Worm (Caenorhabditis elegans) whole organism, L2 larva: ENCODE data around the gene Y44A6C.2.

Experiments used
- C34F6.9 ChIP-seq: fragments of 150-350 bp; optimal IDR thresholded peaks from 2 replicates; lab custom pipeline; 2014; ENCODE audit warnings: missing biosample characterization, missing genetic modification characterization
- F13H6.1 ChIP-seq: sonication (generic microtip); optimal IDR thresholded peaks from 2 replicates; lab custom pipeline; 2016; ENCODE audit warnings: missing genetic modification characterization, missing compliant biosample characterization
- Y55F3AM.14 ChIP-seq: fragments of 200-800 bp; sonication (Bioruptor generic); optimal IDR thresholded peaks from 2 replicates; lab custom pipeline; 2018; ENCODE audit warnings: mild to moderate bottlenecking, missing genetic modification characterization, missing compliant biosample characterization
- ZK546.5 ChIP-seq: sonication (generic microtip); optimal IDR thresholded peaks from 2 replicates; lab custom pipeline; 2017; ENCODE audit warnings: missing biosample characterization, missing genetic modification characterization
- alr-1 ChIP-seq: fragments of 150-350 bp; optimal IDR thresholded peaks from 2 replicates; lab custom pipeline; 2014; ENCODE audit warnings: missing biosample characterization, missing genetic modification characterization
- aly-2 ChIP-seq: fragments of 150-350 bp; optimal IDR thresholded peaks from 2 replicates; lab custom pipeline; 2014; ENCODE audit warnings: missing biosample characterization, missing genetic modification characterization
- ama-1 ChIP-seq: fragments of 150-350 bp; optimal IDR thresholded peaks from 2 replicates; lab custom pipeline; 2018; ENCODE audit warnings: inconsistent platforms
- blmp-1 ChIP-seq: sonication (generic microtip); optimal IDR thresholded peaks from 2 replicates; lab custom pipeline; 2017; ENCODE audit warnings: missing genetic modification characterization, mild to moderate bottlenecking, missing compliant biosample characterization, antibody characterized with exemption, moderate library complexity; ENCODE audit not compliant: insufficient read depth
- ceh-16 ChIP-seq: fragments of 150-350 bp; optimal IDR thresholded peaks from 2 replicates; lab custom pipeline; 2014; ENCODE audit warnings: missing biosample characterization, missing genetic modification characterization
- ceh-82 ChIP-seq: fragments of 150-350 bp; optimal IDR thresholded peaks from 2 replicates; lab custom pipeline; 2014; ENCODE audit warnings: missing biosample characterization, missing genetic modification characterization
- crh-2 ChIP-seq: sonication (generic microtip); optimal IDR thresholded peaks from 2 replicates; lab custom pipeline; 2017; ENCODE audit warnings: missing biosample characterization, missing genetic modification characterization
- dmd-4 ChIP-seq: sonication (generic microtip); optimal IDR thresholded peaks from 2 replicates; lab custom pipeline; 2017; ENCODE audit warnings: missing biosample characterization, missing genetic modification characterization
- elt-1 ChIP-seq: fragments of 150-350 bp; optimal IDR thresholded peaks from 2 replicates; lab custom pipeline; 2014; ENCODE audit warnings: missing biosample characterization, missing genetic modification characterization
- elt-3 ChIP-seq: sonication (generic microtip); optimal IDR thresholded peaks from 2 replicates; lab custom pipeline; 2017; ENCODE audit warnings: missing biosample characterization, missing genetic modification characterization
- fos-1 ChIP-seq: fragments of 150-350 bp; optimal IDR thresholded peaks from 2 replicates; lab custom pipeline; 2014; ENCODE audit warnings: missing biosample characterization, missing genetic modification characterization
- lin-11 ChIP-seq: fragments of 150-350 bp; sonication (generic microtip); optimal IDR thresholded peaks from 2 replicates; lab custom pipeline; 2014; ENCODE audit warnings: missing biosample characterization, missing genetic modification characterization, inconsistent platforms, mixed read lengths
- lin-13 ChIP-seq: fragments of 150-350 bp; optimal IDR thresholded peaks from 2 replicates; lab custom pipeline; 2014; ENCODE audit warnings: missing biosample characterization, missing genetic modification reagents, missing genetic modification characterization
- lin-39 ChIP-seq: fragments of 150-350 bp; optimal IDR thresholded peaks from 2 replicates; lab custom pipeline; 2014; ENCODE audit warnings: missing biosample characterization, missing genetic modification reagents, missing genetic modification characterization
- lsy-2 ChIP-seq, 2 experiments: fragments of 150-350 bp in 1 of 2; sonication (generic microtip) in 1 of 2; optimal IDR thresholded peaks; 2 replicates each; lab custom pipeline; 2014 to 2017; ENCODE audit warnings: missing biosample characterization in 2 of 2, missing genetic modification characterization in 2 of 2
- mab-5 ChIP-seq: fragments of 150-350 bp; optimal IDR thresholded peaks from 2 replicates; lab custom pipeline; 2014; ENCODE audit warnings: missing biosample characterization, missing genetic modification characterization
- mbf-1 ChIP-seq: sonication (generic microtip); optimal IDR thresholded peaks from 2 replicates; lab custom pipeline; 2017; ENCODE audit warnings: missing biosample characterization, missing genetic modification characterization
- mdl-1 ChIP-seq, 2 experiments: fragments of 150-350 bp in 1 of 2; sonication (generic microtip) in 1 of 2; optimal IDR thresholded peaks; 2 replicates each; lab custom pipeline; 2017; ENCODE audit warnings: missing biosample characterization in 2 of 2, missing genetic modification characterization in 2 of 2
- nhr-10 ChIP-seq: sonication (generic microtip); optimal IDR thresholded peaks from 2 replicates; lab custom pipeline; 2017; ENCODE audit warnings: missing biosample characterization, missing genetic modification characterization
- nhr-11 ChIP-seq: fragments of 150-350 bp; optimal IDR thresholded peaks from 2 replicates; lab custom pipeline; 2014; ENCODE audit warnings: missing biosample characterization, missing genetic modification characterization
- nhr-12 ChIP-seq: fragments of 150-350 bp; optimal IDR thresholded peaks from 2 replicates; lab custom pipeline; 2014; ENCODE audit warnings: missing biosample characterization, missing genetic modification characterization
- nhr-129 ChIP-seq: fragments of 150-350 bp; optimal IDR thresholded peaks from 2 replicates; lab custom pipeline; 2014; ENCODE audit warnings: missing biosample characterization, missing genetic modification characterization
- nhr-21 ChIP-seq: fragments of 150-350 bp; optimal IDR thresholded peaks from 2 replicates; lab custom pipeline; 2014; ENCODE audit warnings: missing biosample characterization, missing genetic modification characterization
- nhr-23 ChIP-seq: fragments of 150-350 bp; optimal IDR thresholded peaks from 2 replicates; lab custom pipeline; 2014; ENCODE audit warnings: missing biosample characterization, missing genetic modification reagents, missing genetic modification characterization
- nhr-237 ChIP-seq: fragments of 150-350 bp; optimal IDR thresholded peaks from 2 replicates; lab custom pipeline; 2014; ENCODE audit warnings: missing biosample characterization, missing genetic modification characterization
- nhr-25 ChIP-seq: fragments of 150-350 bp; sonication (generic microtip); optimal IDR thresholded peaks from 3 replicates; lab custom pipeline; 2014; ENCODE audit warnings: missing biosample characterization, missing genetic modification characterization
- nhr-6 ChIP-seq: fragments of 150-350 bp; optimal IDR thresholded peaks from 2 replicates; lab custom pipeline; 2014; ENCODE audit warnings: missing biosample characterization, missing genetic modification characterization
- nhr-77 ChIP-seq: fragments of 150-350 bp; optimal IDR thresholded peaks from 2 replicates; lab custom pipeline; 2014; ENCODE audit warnings: missing biosample characterization, missing genetic modification characterization
- sem-4 ChIP-seq: fragments of 150-350 bp; optimal IDR thresholded peaks from 2 replicates; lab custom pipeline; 2014; ENCODE audit warnings: missing biosample characterization, missing genetic modification reagents, missing genetic modification characterization
- skn-1 ChIP-seq: sonication (generic microtip); optimal IDR thresholded peaks from 2 replicates; lab custom pipeline; 2017; ENCODE audit warnings: missing biosample characterization, missing genetic modification characterization
- sma-3 ChIP-seq: sonication (generic microtip); optimal IDR thresholded peaks from 2 replicates; lab custom pipeline; 2016; ENCODE audit warnings: missing genetic modification reagents, missing genetic modification characterization, missing compliant biosample characterization
- sma-9 ChIP-seq, 2 experiments: fragments of 150-350 bp in 1 of 2; sonication (generic microtip) in 1 of 2; optimal IDR thresholded peaks; 2 replicates each; lab custom pipeline; 2014 to 2016; ENCODE audit warnings: missing genetic modification characterization in 2 of 2, mild to moderate bottlenecking in 1 of 2, missing biosample characterization in 1 of 2, missing compliant biosample characterization in 1 of 2, missing genetic modification reagents in 1 of 2, moderate library complexity in 1 of 2
- snpc-4 ChIP-seq: fragments of 150-350 bp; optimal IDR thresholded peaks from 2 replicates; lab custom pipeline; 2014; ENCODE audit warnings: missing biosample characterization, missing genetic modification characterization
- unc-39 ChIP-seq: fragments of 150-350 bp; optimal IDR thresholded peaks from 2 replicates; lab custom pipeline; 2014; ENCODE audit warnings: missing biosample characterization, missing genetic modification characterization
- unc-55 ChIP-seq: fragments of 150-350 bp; sonication (generic microtip); optimal IDR thresholded peaks from 3 replicates; lab custom pipeline; 2014; ENCODE audit warnings: missing biosample characterization, missing genetic modification reagents, missing genetic modification characterization
- unc-62 ChIP-seq: fragments of 150-350 bp; optimal IDR thresholded peaks from 2 replicates; lab custom pipeline; 2014; ENCODE audit warnings: missing biosample characterization, missing genetic modification reagents, missing genetic modification characterization
- zag-1 ChIP-seq: fragments of 150-350 bp; optimal IDR thresholded peaks from 2 replicates; lab custom pipeline; 2014; ENCODE audit warnings: missing biosample characterization, missing genetic modification characterization
- ztf-1 ChIP-seq: fragments of 200-800 bp; sonication (Bioruptor generic); conservative IDR thresholded peaks from 2 replicates; pipeline ENCODE4 v1.3.6; 2022; ENCODE audit warnings: missing genetic modification characterization, missing compliant biosample characterization
- ztf-11 ChIP-seq: sonication (generic microtip); optimal IDR thresholded peaks from 2 replicates; lab custom pipeline; 2017; ENCODE audit warnings: missing biosample characterization, missing genetic modification characterization

Y44A6C.2 gene

ce11 chrV:20685383-20685782, 36.7 kb upstream of the Y44A6C.2 start, which contains the start of gene klf-2:
klf-2 (plus strand) TSS chrV:20685683.
- TF ChIP-seq Y55F3AM.14, result no peak
- TF ChIP-seq nhr-237, result no peak
- TF ChIP-seq nhr-25 (tag; lab: Kevin White, UChicago), result no peak
- TF ChIP-seq nhr-21, result no peak
- TF ChIP-seq unc-55 (GFP tag; lab: Kevin White, UChicago), result no peak
- no peak for TF ChIP-seq aly-2 (tag; lab: Kevin White, UChicago)
- TF ChIP-seq lin-13, result no peak
- TF ChIP-seq mbf-1 (tag; lab: Kevin White, UChicago), result no peak
- TF ChIP-seq dmd-4 (tag; lab: Kevin White, UChicago), result no peak
- no peak for TF ChIP-seq snpc-4 (tag; lab: Kevin White, UChicago)
- TF ChIP-seq elt-3 (tag; lab: Kevin White, UChicago), result no peak
- no peak for TF ChIP-seq nhr-6 (tag; lab: Kevin White, UChicago)
- no peak for TF ChIP-seq alr-1 (tag; lab: Kevin White, UChicago)
- TF ChIP-seq ceh-16 (tag; lab: Kevin White, UChicago), result no peak
- TF ChIP-seq sma-9 (GFP tag; optimal IDR thresholded peaks at IDR 0.05; lab: Kevin White, UChicago), result no peak
- TF ChIP-seq sma-9 (tag; optimal IDR thresholded peaks at IDR 0.05; lab: Kevin White, UChicago), result no peak
- TF ChIP-seq ztf-11 (tag; lab: Kevin White, UChicago), result no peak
- TF ChIP-seq ZK546.5, result no peak
- no peak for TF ChIP-seq fos-1
- no peak for TF ChIP-seq C34F6.9

ce11 chrV:20689481-20690039, 32.5 kb upstream of the Y44A6C.2 start, which contains the start of gene F53F8.3:
F53F8.3 (minus strand) TSS chrV:20689531.
- TF ChIP-seq fos-1, result no peak
- TF ChIP-seq blmp-1 (tag; lab: Kevin White, UChicago), result no peak
- TF ChIP-seq nhr-129 (tag; lab: Kevin White, UChicago), result no peak

ce11 chrV:20691585-20691984, 30.4 kb upstream of the Y44A6C.2 start, which contains the start of gene F53F8.4:
F53F8.4 (minus strand) TSS chrV:20691685.
- TF ChIP-seq C34F6.9 (no peak), F13H6.1 (tag; lab: Kevin White, UChicago) (no peak), sma-3 (no peak), sem-4 (no peak), elt-1 (tag; lab: Kevin White, UChicago) (no peak), nhr-25 (tag; lab: Kevin White, UChicago) (no peak), zag-1 (tag; lab: Kevin White, UChicago) (no peak), fos-1 (no peak), mab-5 (tag; lab: Kevin White, UChicago) (no peak), ceh-16 (tag; lab: Kevin White, UChicago) (no peak), ztf-1 (GFP tag; lab: Robert Waterston, UW) (no peak), ama-1 (lab: Kevin White, UChicago) (no peak), crh-2 (no peak), ZK546.5 (no peak), unc-62 (no peak), blmp-1 (tag; lab: Kevin White, UChicago) (no peak), nhr-10 (no peak), snpc-4 (tag; lab: Kevin White, UChicago) (no peak), nhr-21 (no peak)

- TF ChIP-seq ztf-11 (tag; lab: Kevin White, UChicago) (no peak), ceh-82 (no peak), lin-11 (no peak), ZK546.5 (no peak), lin-13 (no peak), lin-39 (tag; lab: Kevin White, UChicago) (no peak), ceh-16 (tag; lab: Kevin White, UChicago) (no peak), lsy-2 (tag; optimal IDR thresholded peaks at IDR 0.05; lab: Kevin White, UChicago) (no peak), unc-55 (GFP tag; lab: Kevin White, UChicago) (no peak), unc-62 (no peak), Y55F3AM.14 (no peak), nhr-23 (no peak), nhr-237 (no peak), sma-3 (peak; percentile 25), zag-1 (tag; lab: Kevin White, UChicago) (no peak), crh-2 (no peak), skn-1 (tag; lab: Kevin White, UChicago) (no peak), nhr-21 (no peak), mbf-1 (tag; lab: Kevin White, UChicago) (no peak), alr-1 (tag; lab: Kevin White, UChicago) (no peak), mdl-1 (tag; optimal IDR thresholded peaks at IDR 0.05; lab: Kevin White, UChicago) (no peak), ztf-1 (GFP tag; lab: Robert Waterston, UW) (no peak), nhr-12 (tag; lab: Kevin White, UChicago) (no peak), blmp-1 (tag; lab: Kevin White, UChicago) (peak; percentile 54), nhr-25 (tag; lab: Kevin White, UChicago) (peak; percentile 79), unc-39 (tag; lab: Kevin White, UChicago) (no peak), C34F6.9 (no peak), elt-1 (tag; lab: Kevin White, UChicago) (no peak), aly-2 (tag; lab: Kevin White, UChicago) (no peak), ama-1 (lab: Kevin White, UChicago) (no peak), sem-4 (no peak), nhr-6 (tag; lab: Kevin White, UChicago) (no peak), nhr-77 (tag; lab: Kevin White, UChicago) (no peak), elt-3 (tag; lab: Kevin White, UChicago) (no peak), mab-5 (tag; lab: Kevin White, UChicago) (no peak), dmd-4 (tag; lab: Kevin White, UChicago) (no peak), nhr-11 (tag; lab: Kevin White, UChicago) (no peak)
Measured at ce11 chrV:20692903-20693302, 29.1 kb upstream of the Y44A6C.2 start.
